Fruit fly (Drosophila melanogaster) whole organism: ENCODE data around the gene Prp18.

ENCODE experiments used
- CG8478 ChIP-seq: fragments of >200 bp; optimal IDR thresholded peaks from 2 replicates; lab custom pipeline; 2018; ENCODE audit warnings: inconsistent platforms
- Dll ChIP-seq: fragments of >200 bp; optimal IDR thresholded peaks from 2 replicates; lab custom pipeline; 2017
- EcR ChIP-seq, 2 experiments: fragments of >200 bp; optimal IDR thresholded peaks; 2 replicates each; lab custom pipeline; 2017; ENCODE audit warnings: missing biosample characterization in 2 of 2, missing genetic modification characterization in 2 of 2, missing genetic modification reagents in 2 of 2
- pan ChIP-seq: fragments of >200 bp; optimal IDR thresholded peaks from 2 replicates; lab custom pipeline; 2017
- psq ChIP-seq: fragments of >200 bp; optimal IDR thresholded peaks from 2 replicates; lab custom pipeline; 2017
- usp ChIP-seq: fragments of >200 bp; optimal IDR thresholded peaks from 2 replicates; lab custom pipeline; 2017; ENCODE audit warnings: missing biosample characterization, missing genetic modification characterization, mixed read lengths

DNA sequence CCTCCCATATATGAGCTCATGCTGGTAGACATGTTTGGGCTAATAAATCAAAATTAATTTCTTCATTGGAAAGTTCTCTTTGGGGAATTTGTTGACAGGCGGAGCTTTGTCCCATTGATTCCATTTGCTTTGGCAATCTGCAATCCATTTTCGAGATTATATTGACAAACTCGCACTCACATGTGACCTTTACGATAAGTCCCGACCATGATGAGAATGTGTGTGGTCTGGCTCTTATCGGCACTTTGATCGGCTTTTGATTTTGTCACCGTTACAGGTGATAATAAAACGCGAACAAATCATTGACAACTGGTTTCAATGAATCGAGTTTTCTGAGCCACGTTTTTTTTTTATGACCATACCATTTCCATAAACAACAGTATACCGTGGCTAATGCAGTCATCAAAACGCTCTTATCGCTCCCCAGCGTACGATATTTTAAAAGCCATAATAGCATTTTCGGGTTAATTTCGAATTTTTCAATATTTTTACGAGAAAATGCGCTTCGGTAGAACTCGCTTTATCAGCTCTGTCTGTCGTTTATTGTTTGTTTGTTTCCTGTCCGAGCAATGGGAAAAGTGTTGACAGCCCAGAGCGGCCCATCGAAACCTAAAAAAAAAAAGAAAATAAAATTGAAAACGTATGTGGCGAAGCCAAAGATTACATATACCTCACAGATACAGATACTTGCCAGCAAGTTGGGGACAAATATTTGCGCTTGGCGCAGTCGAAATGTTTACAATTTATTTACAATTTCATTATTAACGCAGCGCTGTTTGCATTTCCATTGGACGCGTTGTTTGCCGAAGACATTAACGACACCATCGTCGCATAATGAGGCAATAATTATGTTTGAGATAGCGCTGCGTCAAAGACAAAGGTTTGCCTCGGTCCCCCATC lies 33.4 kb downstream of the Prp18 start:
- TF ChIP-seq pan (no peak), CG8478 (lab: Kevin White, UChicago) (no peak), usp (no peak), Dll (lab: Kevin White, UChicago) (no peak), psq (lab: Kevin White, UChicago) (no peak), EcR (GFP tag; optimal IDR thresholded peaks at IDR 0.05; lab: Kevin White, UChicago) (no peak)
